Fruit fly (Drosophila melanogaster): Measurements from ENCODE around the gene CG32152.

Gene CG32152

DNA sequence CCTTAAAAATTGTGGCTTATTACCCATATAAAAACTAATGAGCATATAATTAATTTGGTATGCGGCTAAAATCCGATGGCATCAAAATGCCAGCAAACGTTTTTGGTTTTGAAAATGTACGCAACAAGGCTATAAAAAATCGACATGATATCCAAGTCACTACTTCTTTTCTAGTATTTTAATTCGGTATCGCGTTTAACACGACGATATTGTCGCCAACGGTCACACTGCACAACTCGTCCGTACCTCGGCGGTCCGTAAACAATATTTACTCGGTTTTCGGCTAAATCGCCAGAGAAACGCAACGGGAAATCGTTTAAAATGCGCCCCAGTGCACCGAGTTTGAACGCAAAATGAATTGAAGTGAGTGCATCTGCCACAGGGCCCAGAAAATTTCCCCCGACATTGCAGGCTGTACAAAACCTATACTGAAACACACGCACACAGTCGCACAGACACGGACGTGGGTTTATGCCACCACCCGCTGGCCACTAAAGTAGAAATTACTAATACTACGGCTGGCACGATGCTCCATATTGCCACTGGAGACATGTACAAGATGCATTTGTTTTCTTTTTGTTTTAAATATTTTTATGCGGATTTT is 30.7 kb downstream of the CG32152 start, which contains the start of gene Taf4 (continued):
- TF ChIP-seq CG5953 (GFP tag; IDR thresholded peaks at IDR 0.05) (no peak), ham (GFP tag; IDR thresholded peaks at IDR 0.05) (no peak), CG6175 (GFP tag; IDR thresholded peaks at IDR 0.05) (no peak), fd64A (GFP tag; optimal IDR thresholded peaks at IDR 0.05) (no peak), gcm2 (GFP tag; optimal IDR thresholded peaks at IDR 0.05) (peak; percentile 51), tll (GFP tag; optimal IDR thresholded peaks at IDR 0.05) (no peak), Optix (GFP tag; IDR thresholded peaks at IDR 0.05) (no peak), pnt (GFP tag; optimal IDR thresholded peaks at IDR 0.05) (no peak), Ets65A (GFP tag) (no peak), amos (GFP tag; IDR thresholded peaks at IDR 0.05; ENCODE audit: partially characterized antibody) (peak; percentile 36; the same call in 1 of the 2 replicates), CG11504 (tag; optimal IDR thresholded peaks at IDR 0.05) (no peak), CG11093 (GFP tag; IDR thresholded peaks at IDR 0.05) (no peak), CG6254 (GFP tag; optimal IDR thresholded peaks at IDR 0.05) (no peak), Scr (GFP tag; IDR thresholded peaks at IDR 0.05; ENCODE audit: partially characterized antibody) (no peak), Stat92E (GFP tag; optimal IDR thresholded peaks at IDR 0.05) (no peak), CG7963 (GFP tag; IDR thresholded peaks at IDR 0.05; ENCODE audit: partially characterized antibody) (no peak), CG13775 (GFP tag; optimal IDR thresholded peaks at IDR 0.05) (no peak), CG10565 (GFP tag; optimal IDR thresholded peaks at IDR 0.05) (no peak), Hey (tag; optimal IDR thresholded peaks at IDR 0.05) (no peak), Sry-β (GFP tag; optimal IDR thresholded peaks at IDR 0.05) (no peak), dmrt11E (tag; optimal IDR thresholded peaks at IDR 0.05) (no peak), crc (GFP tag; optimal IDR thresholded peaks at IDR 0.05) (no peak), CG6272 (GFP tag; IDR thresholded peaks at IDR 0.05) (no peak), scrt (GFP tag; optimal IDR thresholded peaks at IDR 0.05) (no peak), gcm (GFP tag; optimal IDR thresholded peaks at IDR 0.05) (no peak), CG12299 (tag; optimal IDR thresholded peaks at IDR 0.05) (peak; percentile 86), NC2α (GFP tag; optimal IDR thresholded peaks at IDR 0.05) (no peak), dmrt99B (tag; optimal IDR thresholded peaks at IDR 0.05) (no peak), Taf1 (GFP tag; IDR thresholded peaks at IDR 0.05) (no peak), chn (GFP tag; optimal IDR thresholded peaks at IDR 0.05) (no peak), cg (GFP tag; optimal IDR thresholded peaks at IDR 0.05) (peak; percentile 91), CG1529 (GFP tag; optimal IDR thresholded peaks at IDR 0.05) (peak; percentile 31), Nf-YB (GFP tag; optimal IDR thresholded peaks at IDR 0.05) (no peak), da (GFP tag; optimal IDR thresholded peaks at IDR 0.05) (no peak), D (optimal IDR thresholded peaks at IDR 0.05) (no peak), D (GFP tag; optimal IDR thresholded peaks at IDR 0.05) (no peak), ssp (GFP tag; IDR thresholded peaks at IDR 0.05) (peak; percentile 57; the same call in 1 of the 2 replicates), Oli (tag; optimal IDR thresholded peaks at IDR 0.05) (no peak), al (GFP tag; IDR thresholded peaks at IDR 0.05) (no peak), ci (GFP tag; IDR thresholded peaks at IDR 0.05) (no peak), CG6813 (GFP tag; optimal IDR thresholded peaks at IDR 0.05) (no peak), CG15011 (GFP tag; optimal IDR thresholded peaks at IDR 0.05) (no peak), Mad (GFP tag; optimal IDR thresholded peaks at IDR 0.05) (no peak), luna (GFP tag; optimal IDR thresholded peaks at IDR 0.05) (no peak), CG10147 (GFP tag; optimal IDR thresholded peaks at IDR 0.05) (no peak), CG12104 (GFP tag; optimal IDR thresholded peaks at IDR 0.05) (no peak), tio (GFP tag; optimal IDR thresholded peaks at IDR 0.05) (no peak), Aef1 (GFP tag; IDR thresholded peaks at IDR 0.05) (no peak), fu2 (GFP tag; optimal IDR thresholded peaks at IDR 0.05) (no peak), ara (GFP tag; IDR thresholded peaks at IDR 0.05) (no peak), wek (GFP tag; optimal IDR thresholded peaks at IDR 0.05) (no peak)
